Fruit fly (Drosophila melanogaster) whole organism, adult: ENCODE results near the gene CG34163.

ENCODE experiments used
- CG7101 ChIP-seq: fragments of 200-800 bp; sonication (Bioruptor generic); optimal IDR thresholded peaks from 2 replicates; lab custom pipeline; 2018; ENCODE audit warnings: missing biosample characterization, mild to moderate bottlenecking, missing genetic modification characterization, moderate library complexity
- kay ChIP-seq: fragments of 200-800 bp; sonication (Bioruptor generic); peaks from one replicate; lab custom pipeline; 2016; ENCODE audit warnings: missing biosample characterization, missing genetic modification characterization, borderline replicate concordance

DNA sequence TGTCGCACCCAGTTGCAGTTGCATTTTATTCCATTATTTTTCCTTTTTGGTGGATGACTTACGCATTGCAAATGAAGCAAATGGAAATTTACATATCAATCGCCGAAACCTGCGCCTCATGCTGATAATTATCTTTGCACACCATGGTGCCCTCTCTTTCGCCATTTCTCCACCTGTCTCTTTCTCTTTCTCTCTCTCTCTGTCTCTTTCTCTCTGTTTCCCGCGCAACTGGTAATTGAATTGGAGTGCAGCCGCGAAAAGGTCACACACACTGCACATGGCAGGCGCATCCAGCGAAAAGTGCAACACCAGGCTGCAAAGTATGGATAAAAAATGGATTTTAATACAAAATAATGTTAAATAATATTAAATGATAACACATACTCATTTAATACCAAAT, 10.3 kb upstream of the CG34163 start:
- no peak for TF ChIP-seq kay (GFP tag; lab: Kevin White, UChicago)
- no peak for TF ChIP-seq CG7101
